Fruit fly (Drosophila melanogaster) whole organism, embryonic: ENCODE data around the gene Hsp22.
A peak's percentile ranks its signal among the peaks of the same experiment; 100 is the strongest.

Experiments used
- Antp ChIP-seq: fragments of 200-800 bp; sonication (Bioruptor generic); optimal IDR thresholded peaks from 3 replicates; lab custom pipeline; 2016; ENCODE audit warnings: missing biosample characterization, missing genetic modification characterization
- B-H1 ChIP-seq: fragments of 200-800 bp; sonication (Bioruptor generic); IDR thresholded peaks from 3 replicates; pipeline ENCODE4 v1.3.6; 2022; ENCODE audit warnings: missing biosample characterization, missing genetic modification characterization
- BEAF-32 ChIP-seq: fragments of 200-800 bp; sonication (Bioruptor generic); optimal IDR thresholded peaks from 3 replicates; lab custom pipeline; 2017; ENCODE audit warnings: missing biosample characterization, missing genetic modification characterization, mild to moderate bottlenecking, moderate library complexity, missing genetic modification reagents
- CG11695 ChIP-seq: fragments of 200-800 bp; sonication (Bioruptor generic); IDR thresholded peaks from 3 replicates; pipeline ENCODE4 v1.3.6; 2022; ENCODE audit warnings: missing biosample characterization, missing genetic modification characterization
- CG13775 ChIP-seq: fragments of 200-800 bp; sonication (Bioruptor generic); optimal IDR thresholded peaks from 3 replicates; lab custom pipeline; 2017; ENCODE audit warnings: missing biosample characterization, mild to moderate bottlenecking, missing genetic modification characterization
- CG15073 ChIP-seq: fragments of 200-800 bp; sonication (Bioruptor generic); optimal IDR thresholded peaks from 2 replicates; lab custom pipeline; 2016; ENCODE audit warnings: missing biosample characterization, missing genetic modification characterization
- CG1792 ChIP-seq: fragments of 200-800 bp; sonication (Bioruptor generic); optimal IDR thresholded peaks from 2 replicates; lab custom pipeline; 2016; ENCODE audit warnings: missing biosample characterization, missing genetic modification characterization
- CG18599 ChIP-seq: fragments of 200-800 bp; sonication (Bioruptor generic); optimal IDR thresholded peaks from 3 replicates; lab custom pipeline; 2017; ENCODE audit warnings: missing biosample characterization, missing genetic modification characterization, mild to moderate bottlenecking, moderate library complexity, missing genetic modification reagents
- CG2129 ChIP-seq: fragments of 200-800 bp; sonication (Bioruptor generic); IDR thresholded peaks from 2 replicates; pipeline ENCODE4 v1.3.6; 2022; ENCODE audit warnings: missing biosample characterization, missing genetic modification characterization; ENCODE audit not compliant: partially characterized antibody
- CG34376 ChIP-seq: fragments of 200-800 bp; sonication (Bioruptor generic); optimal IDR thresholded peaks from 2 replicates; lab custom pipeline; 2018; ENCODE audit warnings: missing biosample characterization, mild to moderate bottlenecking, missing genetic modification characterization
- CG3847 ChIP-seq: fragments of 200-800 bp; sonication (Bioruptor generic); IDR thresholded peaks from 2 replicates; pipeline ENCODE4 v1.3.6; 2022; ENCODE audit warnings: missing biosample characterization, missing genetic modification characterization
- CG4404 ChIP-seq: fragments of 200-800 bp; sonication (Bioruptor generic); IDR thresholded peaks from 2 replicates; pipeline ENCODE4 v1.3.6; 2022; ENCODE audit warnings: missing biosample characterization, missing genetic modification characterization
- CG4820 ChIP-seq: fragments of 200-800 bp; sonication (Bioruptor generic); optimal IDR thresholded peaks from 3 replicates; lab custom pipeline; 2016; ENCODE audit warnings: missing biosample characterization, missing genetic modification characterization
- CG5953 ChIP-seq: fragments of 200-800 bp; sonication (Bioruptor generic); IDR thresholded peaks from 2 replicates; pipeline ENCODE4 v1.3.6; 2022; ENCODE audit warnings: missing biosample characterization, missing genetic modification characterization
- CG6654 ChIP-seq: fragments of 200-800 bp; sonication (Bioruptor generic); optimal IDR thresholded peaks from 2 replicates; lab custom pipeline; 2017; ENCODE audit warnings: missing biosample characterization, mild to moderate bottlenecking, missing genetic modification characterization
- CG7987 ChIP-seq: fragments of 200-800 bp; sonication (Bioruptor generic); optimal IDR thresholded peaks from 2 replicates; lab custom pipeline; 2018; ENCODE audit warnings: missing biosample characterization, mild to moderate bottlenecking, missing genetic modification characterization, moderate library complexity
- CG8388 ChIP-seq: fragments of 200-800 bp; sonication (Bioruptor generic); optimal IDR thresholded peaks from 2 replicates; lab custom pipeline; 2019; ENCODE audit warnings: missing biosample characterization, mild to moderate bottlenecking, missing genetic modification characterization, moderate library complexity
- CG8924 ChIP-seq: fragments of 200-800 bp; optimal IDR thresholded peaks from 3 replicates; lab custom pipeline; 2019; ENCODE audit warnings: missing biosample characterization, mild to moderate bottlenecking, missing genetic modification characterization, moderate library complexity
- CG9437 ChIP-seq: fragments of 200-800 bp; sonication (Bioruptor generic); optimal IDR thresholded peaks from 2 replicates; lab custom pipeline; 2018; ENCODE audit warnings: missing biosample characterization, mild to moderate bottlenecking, missing genetic modification characterization
- D ChIP-seq, 2 experiments: fragments of 200-800 bp in 1 of 2; fragments of >200 bp in 1 of 2; sonication (Bioruptor generic) in 1 of 2; optimal IDR thresholded peaks; 2 replicates in 1 of 2; 3 replicates in 1 of 2; lab custom pipeline; 2017; ENCODE audit warnings: mild to moderate bottlenecking in 1 of 2, missing biosample characterization in 1 of 2, missing genetic modification characterization in 1 of 2, missing genetic modification reagents in 1 of 2
- D19A ChIP-seq: fragments of 200-800 bp; optimal IDR thresholded peaks from 3 replicates; lab custom pipeline; 2019; ENCODE audit warnings: missing biosample characterization, mild to moderate bottlenecking, missing genetic modification characterization, moderate library complexity
- D19B ChIP-seq: fragments of 200-800 bp; sonication (Bioruptor generic); optimal IDR thresholded peaks from 2 replicates; lab custom pipeline; 2017; ENCODE audit warnings: missing biosample characterization, mild to moderate bottlenecking, missing genetic modification characterization
- Dad ChIP-seq: fragments of 200-800 bp; sonication (Bioruptor generic); optimal IDR thresholded peaks from 3 replicates; lab custom pipeline; 2016; ENCODE audit warnings: missing biosample characterization, missing genetic modification characterization
- Dek ChIP-seq: fragments of 200-800 bp; sonication (Bioruptor generic); optimal IDR thresholded peaks from 3 replicates; lab custom pipeline; 2019; ENCODE audit warnings: missing biosample characterization, mild to moderate bottlenecking, missing genetic modification characterization, moderate library complexity
- Dip3 ChIP-seq: fragments of 200-800 bp; sonication (Bioruptor generic); optimal IDR thresholded peaks from 3 replicates; lab custom pipeline; 2016; ENCODE audit warnings: missing biosample characterization, missing genetic modification characterization
- E2f1 ChIP-seq: fragments of 200-800 bp; sonication (Bioruptor generic); IDR thresholded peaks from 2 replicates; pipeline ENCODE4 v1.3.6; 2022; ENCODE audit warnings: missing biosample characterization, missing genetic modification characterization
- HmgD ChIP-seq: fragments of 200-800 bp; sonication (Bioruptor generic); optimal IDR thresholded peaks from 3 replicates; lab custom pipeline; 2016; ENCODE audit warnings: missing biosample characterization, missing genetic modification characterization
- HmgZ ChIP-seq: fragments of 200-800 bp; sonication (Bioruptor generic); optimal IDR thresholded peaks from 2 replicates; lab custom pipeline; 2018; ENCODE audit warnings: missing biosample characterization, mild to moderate bottlenecking, missing genetic modification characterization
- NC2β ChIP-seq: fragments of 200-800 bp; sonication (Bioruptor generic); optimal IDR thresholded peaks from 2 replicates; lab custom pipeline; 2016; ENCODE audit warnings: missing biosample characterization, missing genetic modification characterization
- NFAT ChIP-seq: fragments of 200-800 bp; sonication (Bioruptor generic); IDR thresholded peaks from 2 replicates; pipeline ENCODE4 v1.3.6; 2022; ENCODE audit warnings: missing biosample characterization, missing genetic modification characterization
- Xrp1 ChIP-seq: fragments of 200-800 bp; sonication (Bioruptor generic); IDR thresholded peaks from 2 replicates; pipeline ENCODE4 v1.3.6; 2022; ENCODE audit warnings: missing biosample characterization, missing genetic modification characterization
- al ChIP-seq: fragments of 200-800 bp; sonication (Bioruptor generic); IDR thresholded peaks from 2 replicates; pipeline ENCODE4 v1.3.6; 2022; ENCODE audit warnings: missing biosample characterization, missing genetic modification characterization
- br ChIP-seq: fragments of >200 bp; optimal IDR thresholded peaks from 2 replicates; lab custom pipeline; 2017
- crp ChIP-seq, 2 experiments: fragments of 200-800 bp; sonication (Bioruptor generic); optimal IDR thresholded peaks; 2 replicates in 1 of 2; 3 replicates in 1 of 2; lab custom pipeline; 2017; ENCODE audit warnings: missing biosample characterization in 2 of 2, missing genetic modification characterization in 2 of 2, mild to moderate bottlenecking in 1 of 2, moderate library complexity in 1 of 2
- dimm ChIP-seq: fragments of 200-800 bp; sonication (Bioruptor generic); IDR thresholded peaks from 2 replicates; pipeline ENCODE4 v1.3.6; 2022; ENCODE audit warnings: missing biosample characterization, missing genetic modification characterization
- esg ChIP-seq: fragments of 200-800 bp; sonication (Bioruptor generic); conservative IDR thresholded peaks from 2 replicates; pipeline ENCODE4 v1.3.6; 2022; ENCODE audit warnings: missing biosample characterization, missing genetic modification characterization
- fu2 ChIP-seq: fragments of 200-800 bp; sonication (Bioruptor generic); optimal IDR thresholded peaks from 2 replicates; lab custom pipeline; 2016; ENCODE audit warnings: missing biosample characterization, missing genetic modification characterization
- hkb ChIP-seq, 2 experiments: fragments of 200-800 bp in 1 of 2; fragments of >200 bp in 1 of 2; sonication (Bioruptor generic) in 1 of 2; IDR thresholded peaks in 1 of 2; optimal IDR thresholded peaks in 1 of 2; 2 replicates each; pipeline versions ENCODE4 v1.3.6 to Lab custom; 2017 to 2022; ENCODE audit warnings: missing biosample characterization in 1 of 2, missing genetic modification characterization in 1 of 2
- hth ChIP-seq: fragments of >200 bp; optimal IDR thresholded peaks from 2 replicates; lab custom pipeline; 2017; ENCODE audit warnings: inconsistent platforms
- ind ChIP-seq: fragments of 200-800 bp; sonication (Bioruptor generic); optimal IDR thresholded peaks from 3 replicates; lab custom pipeline; 2016; ENCODE audit warnings: missing biosample characterization, missing genetic modification characterization
- insv ChIP-seq, 2 experiments: fragments of 200-800 bp; sonication (Bioruptor generic); optimal IDR thresholded peaks; 3 replicates each; lab custom pipeline; 2016 to 2018; ENCODE audit warnings: missing biosample characterization in 2 of 2, missing genetic modification characterization in 2 of 2
- mam ChIP-seq: fragments of 200-800 bp; sonication (Bioruptor generic); optimal IDR thresholded peaks from 3 replicates; lab custom pipeline; 2016; ENCODE audit warnings: missing biosample characterization, missing genetic modification characterization
- onecut ChIP-seq: fragments of 200-800 bp; sonication (Bioruptor generic); IDR thresholded peaks from 2 replicates; pipeline ENCODE4 v1.3.6; 2022; ENCODE audit warnings: missing biosample characterization, missing genetic modification characterization
- phol ChIP-seq: fragments of 200-800 bp; sonication (Bioruptor generic); optimal IDR thresholded peaks from 3 replicates; lab custom pipeline; 2018; ENCODE audit warnings: missing biosample characterization, mild to moderate bottlenecking, missing genetic modification characterization, moderate library complexity
- pnt ChIP-seq: fragments of 200-800 bp; sonication (Bioruptor generic); optimal IDR thresholded peaks from 3 replicates; lab custom pipeline; 2016; ENCODE audit warnings: missing biosample characterization, missing genetic modification characterization
- salm ChIP-seq: fragments of 200-800 bp; sonication (Bioruptor generic); optimal IDR thresholded peaks from 2 replicates; lab custom pipeline; 2018; ENCODE audit warnings: missing biosample characterization, mild to moderate bottlenecking, missing genetic modification characterization
- tgo ChIP-seq: fragments of 200-800 bp; sonication (Bioruptor generic); IDR thresholded peaks from 3 replicates; pipeline ENCODE4 v1.3.6; 2022; ENCODE audit warnings: missing biosample characterization, missing genetic modification characterization
- trh ChIP-seq: fragments of 200-800 bp; sonication (Bioruptor generic); optimal IDR thresholded peaks from 2 replicates; lab custom pipeline; 2016; ENCODE audit warnings: missing biosample characterization, missing genetic modification characterization
- vfl ChIP-seq: fragments of 200-800 bp; sonication (Bioruptor generic); optimal IDR thresholded peaks from 2 replicates; lab custom pipeline; 2016; ENCODE audit warnings: missing biosample characterization, missing genetic modification characterization
- vnd ChIP-seq: fragments of 200-800 bp; sonication (Bioruptor generic); IDR thresholded peaks from 3 replicates; pipeline ENCODE4 v1.3.6; 2022; ENCODE audit warnings: missing biosample characterization, missing genetic modification characterization; ENCODE audit not compliant: partially characterized antibody
- yki ChIP-seq: fragments of >200 bp; optimal IDR thresholded peaks from 3 replicates; lab custom pipeline; 2018

The Hsp22 gene

dm6 chr3L:9397156-9397555 is 24.4 kb downstream of the Hsp22 start (continued):
- TF ChIP-seq vnd (GFP tag; lab: Robert Waterston, UW) (no peak), CG5953 (0 out of 2 replicates have a peak, but pooled peaks have one; percentile 38), NFAT (GFP tag; lab: Robert Waterston, UW) (no peak), CG8924 (tag; lab: Kevin White, UChicago) (peak; percentile 25), trh (no peak), Xrp1 (peak; percentile 66), CG6654 (no peak), ind (GFP tag; lab: Kevin White, UChicago) (no peak), CG4404 (GFP tag; lab: Robert Waterston, UW) (no peak), hkb (optimal IDR thresholded peaks at IDR 0.05; lab: Kevin White, UChicago) (no peak), hkb (GFP tag; IDR thresholded peaks at IDR 0.05; lab: Robert Waterston, UW) (peak; percentile 67; the same call in 1 of the 2 replicates), NC2β (GFP tag; lab: Kevin White, UChicago) (peak; percentile 9), CG9437 (no peak), Dek (peak; percentile 40), CG8388 (GFP tag; lab: Kevin White, UChicago) (peak; percentile 70), CG1792 (GFP tag; lab: Kevin White, UChicago) (peak; percentile 76), tgo (GFP tag; lab: Robert Waterston, UW) (no peak; the same call in 2 of the 3 replicates), fu2 (GFP tag; lab: Kevin White, UChicago) (no peak), HmgZ (peak; percentile 44), insv (GFP tag; optimal IDR thresholded peaks at IDR 0.05; lab: Kevin White, UChicago) (no peak), HmgD (GFP tag; lab: Kevin White, UChicago) (no peak), dimm (GFP tag; lab: Robert Waterston, UW) (no peak), CG13775 (GFP tag; lab: Kevin White, UChicago) (peak; percentile 20), CG7987 (GFP tag; lab: Kevin White, UChicago) (peak; percentile 94), al (0 out of 2 replicates have a peak, but pooled peaks have one; percentile 18), CG2129 (GFP tag; lab: Robert Waterston, UW) (no peak), D (optimal IDR thresholded peaks at IDR 0.05; lab: Kevin White, UChicago) (no peak), D (GFP tag; optimal IDR thresholded peaks at IDR 0.05; lab: Kevin White, UChicago) (peak; percentile 48), CG11695 (GFP tag; lab: Robert Waterston, UW) (peak; percentile 59; the same call in 2 of the 3 replicates), E2f1 (peak; percentile 24; the same call in 1 of the 2 replicates), pnt (peak; percentile 25), Antp (GFP tag; lab: Kevin White, UChicago) (peak; percentile 28), BEAF-32 (GFP tag; lab: Kevin White, UChicago) (no peak), crp (GFP tag; optimal IDR thresholded peaks at IDR 0.05; lab: Kevin White, UChicago) (no peak), onecut (GFP tag; lab: Robert Waterston, UW) (peak; percentile 63), hth (no peak), CG3847 (GFP tag; lab: Robert Waterston, UW) (no peak), CG4820 (GFP tag; lab: Kevin White, UChicago) (peak; percentile 12), yki (lab: Kevin White, UChicago) (no peak), Dip3 (GFP tag; lab: Kevin White, UChicago) (no peak), Dad (peak; percentile 59), vfl (GFP tag; lab: Kevin White, UChicago) (peak; percentile 19), D19A (tag; lab: Kevin White, UChicago) (peak; percentile 19), CG18599 (peak; percentile 96), CG34376 (GFP tag; lab: Kevin White, UChicago) (peak; percentile 75), CG15073 (no peak), mam (GFP tag; lab: Kevin White, UChicago) (peak; percentile 68), phol (tag; lab: Kevin White, UChicago) (no peak), br (no peak), B-H1 (GFP tag; lab: Robert Waterston, UW) (peak; percentile 15; the same call in 1 of the 3 replicates), D19B (GFP tag; lab: Kevin White, UChicago) (peak; percentile 59), esg (no peak), salm (tag; lab: Kevin White, UChicago) (peak; percentile 29)
